Fruit fly (Drosophila melanogaster): ENCODE measurements around the gene CG7246.
A peak's percentile ranks its signal among the peaks of the same experiment; 100 is the strongest.

The CG7246 gene

DNA sequence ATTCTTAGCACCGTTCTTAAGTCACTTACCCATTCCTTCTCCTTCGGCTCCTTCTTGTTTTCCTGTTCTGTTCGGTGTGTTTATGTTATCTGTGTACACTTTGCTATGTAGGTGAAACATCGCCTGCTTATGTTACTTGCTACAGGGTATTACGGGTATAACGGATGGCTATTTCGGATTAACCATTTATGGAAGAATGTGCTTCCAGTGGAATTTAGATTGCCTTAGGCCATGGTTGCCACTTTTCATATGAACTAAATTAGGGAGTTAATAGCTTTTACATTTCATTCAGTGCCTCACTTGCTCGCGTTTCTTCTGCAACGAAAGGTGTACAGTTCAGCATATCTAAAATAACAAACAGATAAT lies 32.5 kb downstream of the CG7246 start (continued):
- TF ChIP-seq sc (optimal IDR thresholded peaks at IDR 0.05) (no peak), sc (GFP tag; optimal IDR thresholded peaks at IDR 0.05) (peak; percentile 33), disco-r (GFP tag; optimal IDR thresholded peaks at IDR 0.05) (no peak), CG6791 (GFP tag; IDR thresholded peaks at IDR 0.05; ENCODE audit: partially characterized antibody) (no peak), CG11093 (GFP tag; IDR thresholded peaks at IDR 0.05) (no peak), amos (GFP tag; IDR thresholded peaks at IDR 0.05; ENCODE audit: partially characterized antibody) (no peak), NK7.1 (GFP tag; optimal IDR thresholded peaks at IDR 0.05) (no peak), jumu (GFP tag; optimal IDR thresholded peaks at IDR 0.05) (no peak), cg (GFP tag; optimal IDR thresholded peaks at IDR 0.05) (no peak), Vsx1 (GFP tag; optimal IDR thresholded peaks at IDR 0.05) (no peak), D19A (tag; optimal IDR thresholded peaks at IDR 0.05) (peak; percentile 31), zen2 (GFP tag; IDR thresholded peaks at IDR 0.05; ENCODE audit: partially characterized antibody) (no peak), CG11504 (tag; optimal IDR thresholded peaks at IDR 0.05) (peak; percentile 50), hbn (GFP tag; IDR thresholded peaks at IDR 0.05; ENCODE audit: partially characterized antibody) (no peak), CG33213 (GFP tag; optimal IDR thresholded peaks at IDR 0.05) (no peak), trem (tag; optimal IDR thresholded peaks at IDR 0.05) (no peak), CG32772 (GFP tag; IDR thresholded peaks at IDR 0.05) (no peak), grau (tag; optimal IDR thresholded peaks at IDR 0.05) (peak; percentile 25), CG3838 (GFP tag; optimal IDR thresholded peaks at IDR 0.05) (no peak), Deaf1 (tag; optimal IDR thresholded peaks at IDR 0.05) (no peak), CG6254 (GFP tag; optimal IDR thresholded peaks at IDR 0.05) (peak; percentile 48), Hr51 (GFP tag; optimal IDR thresholded peaks at IDR 0.05) (no peak), tna (GFP tag; IDR thresholded peaks at IDR 0.05; ENCODE audit: partially characterized antibody) (no peak), CG7745 (tag; optimal IDR thresholded peaks at IDR 0.05) (no peak), twi (tag; optimal IDR thresholded peaks at IDR 0.05) (no peak), jing (GFP tag; optimal IDR thresholded peaks at IDR 0.05) (peak; percentile 9), CG32532 (GFP tag; IDR thresholded peaks at IDR 0.05) (no peak), tll (GFP tag; optimal IDR thresholded peaks at IDR 0.05) (no peak), CG11247 (GFP tag; IDR thresholded peaks at IDR 0.05) (no peak), NfI (GFP tag; optimal IDR thresholded peaks at IDR 0.05) (peak; percentile 10), CG4730 (GFP tag; IDR thresholded peaks at IDR 0.05) (no peak), Dref (GFP tag; IDR thresholded peaks at IDR 0.05) (no peak), az2 (GFP tag; optimal IDR thresholded peaks at IDR 0.05) (peak; percentile 17), NC2α (GFP tag; optimal IDR thresholded peaks at IDR 0.05) (no peak), CG4707 (GFP tag; optimal IDR thresholded peaks at IDR 0.05) (no peak), CG3163 (GFP tag; optimal IDR thresholded peaks at IDR 0.05) (no peak), pum (GFP tag; optimal IDR thresholded peaks at IDR 0.05) (no peak), MESR4 (GFP tag; optimal IDR thresholded peaks at IDR 0.05) (no peak), Sry-β (GFP tag; optimal IDR thresholded peaks at IDR 0.05) (no peak), slp2 (GFP tag; optimal IDR thresholded peaks at IDR 0.05) (peak; percentile 43), phol (tag; optimal IDR thresholded peaks at IDR 0.05) (peak; percentile 28), Eip74EF (GFP tag; optimal IDR thresholded peaks at IDR 0.05) (no peak), wdn (GFP tag; IDR thresholded peaks at IDR 0.05) (no peak), yki (optimal IDR thresholded peaks at IDR 0.05) (no peak), Meics (GFP tag; optimal IDR thresholded peaks at IDR 0.05) (no peak), CG15514 (GFP tag; optimal IDR thresholded peaks at IDR 0.05) (no peak), Lpt (GFP tag; optimal IDR thresholded peaks at IDR 0.05) (no peak), CG17359 (tag; optimal IDR thresholded peaks at IDR 0.05) (peak; percentile 25), row (GFP tag; IDR thresholded peaks at IDR 0.05) (peak; percentile 60), danr (GFP tag; IDR thresholded peaks at IDR 0.05) (no peak), HLHmδ (GFP tag; optimal IDR thresholded peaks at IDR 0.05) (no peak)
